Worm (Caenorhabditis elegans) whole organism, L1 larva: ENCODE results near the gene K02H11.4.
A peak's percentile ranks its signal among the peaks of the same experiment; 100 is the strongest.

Source experiments
- aha-1 ChIP-seq: fragments of 150-350 bp; optimal IDR thresholded peaks from 2 replicates; lab custom pipeline; 2014; ENCODE audit warnings: missing biosample characterization, missing genetic modification characterization
- ama-1 ChIP-seq: fragments of 150-350 bp; optimal IDR thresholded peaks from 2 replicates; lab custom pipeline; 2014
- elt-3 ChIP-seq, 6 experiments: fragments of 150-350 bp in 1 of 6; sonication (generic microtip); optimal IDR thresholded peaks; 2 replicates each; lab custom pipeline; 2017 to 2018; ENCODE audit warnings: missing biosample characterization in 6 of 6, missing genetic modification characterization in 6 of 6, inconsistent platforms in 1 of 6
- lin-13 ChIP-seq: fragments of 150-350 bp; optimal IDR thresholded peaks from 2 replicates; lab custom pipeline; 2014; ENCODE audit warnings: missing biosample characterization, missing genetic modification reagents, missing genetic modification characterization
- lin-35 ChIP-seq, 2 experiments: fragments of 150-350 bp; optimal IDR thresholded peaks; 2 replicates each; lab custom pipeline; 2014; ENCODE audit warnings: missing biosample characterization in 2 of 2, missing genetic modification characterization in 2 of 2, missing genetic modification reagents in 2 of 2
- lsy-2 ChIP-seq, 2 experiments: fragments of 150-350 bp; optimal IDR thresholded peaks; 2 replicates each; lab custom pipeline; 2014; ENCODE audit warnings: missing biosample characterization in 2 of 2, missing genetic modification characterization in 2 of 2
- nhr-71 ChIP-seq: sonication (generic microtip); optimal IDR thresholded peaks from 2 replicates; lab custom pipeline; 2016; ENCODE audit warnings: mild to moderate bottlenecking, missing genetic modification characterization, moderate library complexity, missing compliant biosample characterization
- nhr-76 ChIP-seq: sonication (generic microtip); optimal IDR thresholded peaks from 2 replicates; lab custom pipeline; 2017; ENCODE audit warnings: missing biosample characterization, missing genetic modification characterization
- pqm-1 ChIP-seq: sonication (generic microtip); optimal IDR thresholded peaks from 3 replicates; lab custom pipeline; 2017; ENCODE audit warnings: missing biosample characterization, missing genetic modification characterization
- vab-15 ChIP-seq: sonication (generic microtip); optimal IDR thresholded peaks from 2 replicates; lab custom pipeline; 2017; ENCODE audit warnings: missing genotype, mild to moderate bottlenecking, missing genetic modification characterization, missing compliant biosample characterization
- zag-1 ChIP-seq: fragments of 150-350 bp; optimal IDR thresholded peaks from 2 replicates; lab custom pipeline; 2014; ENCODE audit warnings: missing biosample characterization, missing genetic modification characterization
- zip-4 ChIP-seq: fragments of 200-800 bp; sonication (Bioruptor generic); optimal IDR thresholded peaks from 2 replicates; lab custom pipeline; 2018; ENCODE audit warnings: mild to moderate bottlenecking, missing genetic modification characterization, moderate library complexity, missing compliant biosample characterization
- ztf-4 ChIP-seq: fragments of 150-350 bp; optimal IDR thresholded peaks from 2 replicates; lab custom pipeline; 2014; ENCODE audit warnings: missing biosample characterization, missing genetic modification characterization

DNA sequence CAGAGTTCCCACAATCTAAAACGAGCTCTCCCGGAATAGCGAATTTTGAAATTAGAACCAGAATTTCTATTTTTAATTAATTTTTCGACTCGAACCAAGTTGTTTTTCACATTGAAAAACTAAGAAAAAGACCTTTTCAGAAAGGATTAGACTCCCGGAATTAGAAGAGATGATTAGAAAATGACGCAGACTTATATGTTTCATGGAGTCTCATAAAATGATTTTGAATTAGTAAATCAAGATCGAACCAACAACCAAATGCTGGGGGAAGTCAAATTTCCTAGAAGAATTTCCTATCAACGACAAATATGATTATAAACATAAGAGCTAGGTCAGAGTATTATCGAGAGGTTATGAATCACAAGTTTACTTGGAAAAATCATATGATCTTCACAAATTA lies 42.4 kb downstream of the K02H11.4 start:
- TF ChIP-seq nhr-71 (tag; lab: Kevin White, UChicago) (peak; percentile 51), nhr-76 (tag; lab: Kevin White, UChicago) (no peak), lin-13 (no peak), lin-35 (GFP tag; optimal IDR thresholded peaks at IDR 0.05; lab: Kevin White, UChicago) (no peak), lsy-2 (tag; optimal IDR thresholded peaks at IDR 0.05; lab: Kevin White, UChicago) (no peak), elt-3 (tag; optimal IDR thresholded peaks at IDR 0.05; lab: Kevin White, UChicago) (no peak), pqm-1 (no peak), ama-1 (lab: Kevin White, UChicago) (no peak), aha-1 (tag; lab: Kevin White, UChicago) (no peak), ztf-4 (tag; lab: Kevin White, UChicago) (no peak), vab-15 (no peak), zip-4 (GFP tag; lab: Kevin White, UChicago) (no peak), zag-1 (tag; lab: Kevin White, UChicago) (no peak)
